Fruit fly (Drosophila melanogaster): ENCODE measurements around the gene danr.
A peak's percentile ranks its signal among the peaks of the same experiment; 100 is the strongest.

Gene danr

DNA sequence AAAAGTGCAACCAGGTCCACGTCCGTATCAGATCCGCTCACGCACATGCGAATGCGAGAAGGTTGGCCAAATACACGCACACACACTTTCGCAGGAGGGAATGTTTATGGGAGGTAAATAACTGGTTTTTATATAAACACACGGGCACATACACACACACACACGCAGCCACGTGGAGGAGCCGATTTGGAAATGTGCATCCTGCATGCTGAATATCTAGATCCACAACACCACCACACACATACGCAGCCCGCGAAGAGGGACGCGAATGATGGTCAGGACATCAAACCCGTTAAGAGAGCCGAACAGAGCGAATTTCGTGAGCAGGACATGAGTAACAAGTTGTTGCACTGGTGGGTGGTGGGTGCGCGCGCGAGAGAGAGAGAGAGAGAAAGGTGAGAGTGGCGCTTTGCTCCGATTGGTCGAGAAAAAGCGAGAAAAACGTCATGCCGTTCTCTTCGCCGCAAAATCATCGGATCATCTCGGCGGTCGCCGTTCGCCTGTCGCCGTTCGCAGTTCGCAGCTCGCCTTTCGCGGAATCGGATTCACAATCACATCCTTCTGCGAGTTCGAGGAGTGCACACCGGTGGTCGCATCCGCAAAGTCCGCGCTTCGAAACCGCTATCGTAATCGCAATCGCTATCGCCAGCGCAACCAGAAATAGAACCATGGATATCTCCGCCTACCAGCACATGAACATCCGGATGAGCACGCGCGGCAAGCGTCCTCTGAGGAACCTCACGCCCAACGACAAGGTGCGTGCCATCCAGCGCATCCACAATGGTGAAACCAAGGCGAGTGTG lies at the start of gene danr:
danr (plus strand) TSS at position 508 of the 803 bp plus-strand sequence.
- TF ChIP-seq ATbp (GFP tag; optimal IDR thresholded peaks at IDR 0.05) (no peak), Trl (optimal IDR thresholded peaks at IDR 0.05) (peak; percentile 68 to 87), Trl (GFP tag; optimal IDR thresholded peaks at IDR 0.05) (no peak), CG8478 (optimal IDR thresholded peaks at IDR 0.05) (no peak), bsh (GFP tag; optimal IDR thresholded peaks at IDR 0.05) (peak in 1 of 2 experiments; percentile 50), Jarid2 (GFP tag; optimal IDR thresholded peaks at IDR 0.05) (peak; percentile 77), Bgb (GFP tag; IDR thresholded peaks at IDR 0.05; ENCODE audit: partially characterized antibody) (0 out of 2 replicates have a peak, but pooled peaks have one; percentile 11), ken (GFP tag; IDR thresholded peaks at IDR 0.05) (0 out of 3 replicates have a peak, but pooled peaks have one; percentile 16), pros (GFP tag; optimal IDR thresholded peaks at IDR 0.05) (peak; percentile 65), CG3163 (GFP tag; optimal IDR thresholded peaks at IDR 0.05) (peak; percentile 63), oc (tag; optimal IDR thresholded peaks at IDR 0.05) (no peak), fd3F (GFP tag; optimal IDR thresholded peaks at IDR 0.05) (no peak), ranshi (GFP tag; IDR thresholded peaks at IDR 0.05) (no peak), Hmr (GFP tag; optimal IDR thresholded peaks at IDR 0.05) (no peak), yki (optimal IDR thresholded peaks at IDR 0.05) (peak; percentile 53), Nf-YB (GFP tag; optimal IDR thresholded peaks at IDR 0.05) (peak; percentile 96), CG1603 (tag; optimal IDR thresholded peaks at IDR 0.05) (no peak), chm (GFP tag; IDR thresholded peaks at IDR 0.05) (peak; percentile 16; the same call in 1 of the 2 replicates), Nf-YC (tag; optimal IDR thresholded peaks at IDR 0.05) (peak; percentile 95), CG3407 (GFP tag; optimal IDR thresholded peaks at IDR 0.05) (no peak), CG6765 (GFP tag; optimal IDR thresholded peaks at IDR 0.05) (no peak), danr (GFP tag; IDR thresholded peaks at IDR 0.05) (0 out of 2 replicates have a peak, but pooled peaks have one; percentile 10), Tbp (GFP tag; optimal IDR thresholded peaks at IDR 0.05) (no peak), cg (GFP tag; optimal IDR thresholded peaks at IDR 0.05) (peak; percentile 72), scrt (GFP tag; optimal IDR thresholded peaks at IDR 0.05) (peak; percentile 96), lov (optimal IDR thresholded peaks at IDR 0.05) (no peak), lov (GFP tag; IDR thresholded peaks at IDR 0.05) (peak; percentile 52; the same call in 1 of the 3 replicates), CG15479 (GFP tag; optimal IDR thresholded peaks at IDR 0.05) (peak; percentile 61), usp (GFP tag; optimal IDR thresholded peaks at IDR 0.05) (no peak), CG7786 (GFP tag; optimal IDR thresholded peaks at IDR 0.05) (no peak), D (optimal IDR thresholded peaks at IDR 0.05) (peak; percentile 57), D (GFP tag; optimal IDR thresholded peaks at IDR 0.05) (no peak), Max (GFP tag; optimal IDR thresholded peaks at IDR 0.05) (no peak), Meics (GFP tag; optimal IDR thresholded peaks at IDR 0.05) (no peak), ci (GFP tag; IDR thresholded peaks at IDR 0.05) (no peak), Vsx1 (GFP tag; optimal IDR thresholded peaks at IDR 0.05) (no peak), zen2 (GFP tag; IDR thresholded peaks at IDR 0.05; ENCODE audit: partially characterized antibody) (peak; percentile 22; the same call in 1 of the 3 replicates), jing (GFP tag; optimal IDR thresholded peaks at IDR 0.05) (no peak), Kr (GFP tag; optimal IDR thresholded peaks at IDR 0.05) (peak; percentile 62), cad (GFP tag; optimal IDR thresholded peaks at IDR 0.05) (no peak), CG2202 (tag; optimal IDR thresholded peaks at IDR 0.05) (no peak), nom (GFP tag; optimal IDR thresholded peaks at IDR 0.05) (peak; percentile 6), cato (GFP tag; optimal IDR thresholded peaks at IDR 0.05; ENCODE audit: borderline replicate concordance) (no peak), CG9609 (GFP tag; optimal IDR thresholded peaks at IDR 0.05) (no peak), CG1832 (GFP tag; optimal IDR thresholded peaks at IDR 0.05) (peak; percentile 64), CG2116 (GFP tag; optimal IDR thresholded peaks at IDR 0.05) (no peak), Atf-2 (GFP tag; optimal IDR thresholded peaks at IDR 0.05) (no peak), CG4424 (GFP tag; optimal IDR thresholded peaks at IDR 0.05) (no peak), Deaf1 (tag; optimal IDR thresholded peaks at IDR 0.05) (peak; percentile 92), E2f2 (GFP tag; IDR thresholded peaks at IDR 0.05) (no peak)
